Worm (Caenorhabditis elegans): Measurements from ENCODE around the gene sru-39.

The sru-39 gene

DNA sequence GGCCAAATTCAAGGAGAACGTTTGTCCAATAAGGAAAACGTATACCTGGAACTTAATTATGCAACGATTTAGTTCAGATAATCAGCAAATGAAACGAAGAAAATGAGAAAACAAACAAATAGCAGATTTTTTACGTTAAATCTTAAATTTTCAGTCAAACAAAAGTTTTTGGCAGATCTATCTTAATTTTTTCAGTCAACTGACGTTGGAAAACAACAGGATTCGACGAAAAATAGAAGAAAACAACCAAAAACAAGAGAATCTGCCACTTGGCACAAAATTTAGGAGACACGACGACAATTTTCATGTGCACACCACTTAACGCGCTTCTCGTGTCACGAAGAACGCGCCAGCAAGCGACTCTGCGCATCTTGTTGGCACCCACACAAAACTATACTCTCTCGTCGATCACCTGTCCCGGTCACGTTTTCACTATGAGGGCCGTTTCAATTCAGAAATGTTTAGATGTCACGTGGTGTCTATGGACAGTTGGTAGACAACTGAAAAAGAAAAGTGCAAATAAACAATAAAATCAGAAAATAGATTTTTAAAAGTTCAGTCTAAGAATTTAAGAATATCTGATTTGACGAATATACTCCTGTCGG lies 13.5 kb upstream of the sru-39 start, which contains the start of gene ztf-7 (continued):
- peak; percentile 92 for TF ChIP-seq gmeb-1 (tag; optimal IDR thresholded peaks at IDR 0.05)
- TF ChIP-seq ama-1 (optimal IDR thresholded peaks at IDR 0.05) = peak; percentile 63
- no peak for TF ChIP-seq alr-1 (tag; optimal IDR thresholded peaks at IDR 0.05)
- peak; percentile 97 for TF ChIP-seq nhr-21 (tag; optimal IDR thresholded peaks at IDR 0.05)
- TF ChIP-seq nhr-12 (tag; optimal IDR thresholded peaks at IDR 0.05) = no peak
- peak; percentile 99 for TF ChIP-seq C34F6.9 (tag; optimal IDR thresholded peaks at IDR 0.05)
- no peak for TF ChIP-seq elt-3 (tag; optimal IDR thresholded peaks at IDR 0.05)
- TF ChIP-seq ztf-1 (GFP tag; conservative IDR thresholded peaks at IDR 0.05) = no peak
- TF ChIP-seq nhr-129 (tag; optimal IDR thresholded peaks at IDR 0.05) = peak; percentile 94
- TF ChIP-seq sma-9 (GFP tag; optimal IDR thresholded peaks at IDR 0.05) = peak; percentile 97
- TF ChIP-seq sma-9 (tag; optimal IDR thresholded peaks at IDR 0.05) = no peak
- TF ChIP-seq unc-62 (GFP tag; optimal IDR thresholded peaks at IDR 0.05) = peak; percentile 71

DNA sequence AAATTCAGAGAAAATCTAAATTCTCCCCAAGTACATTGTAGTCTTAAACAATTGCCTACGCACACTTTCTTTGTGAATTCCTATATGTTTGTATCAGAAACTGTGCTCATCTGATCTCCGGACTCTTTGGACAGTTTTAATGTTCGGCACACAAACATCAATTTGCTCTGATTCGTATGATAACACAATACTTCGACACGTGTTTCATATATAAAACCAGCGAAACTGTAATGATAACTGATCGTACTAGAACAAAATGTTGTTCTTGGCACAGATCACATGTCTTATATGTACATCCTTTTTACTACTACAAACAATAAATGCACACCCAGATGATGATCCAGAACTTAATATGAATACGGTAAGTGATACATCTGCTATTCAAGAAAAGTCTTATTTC lies 11.9 kb upstream of the sru-39 start, which contains the start of gene lipl-2:
lipl-2 (plus strand) TSS at position 236 of the 400 bp plus-strand sequence.
- TF ChIP-seq sem-4 (tag; optimal IDR thresholded peaks at IDR 0.05) (no peak), fos-1 (tag; optimal IDR thresholded peaks at IDR 0.05) (peak; percentile 26), elt-3 (tag; optimal IDR thresholded peaks at IDR 0.05) (no peak), ztf-11 (tag; optimal IDR thresholded peaks at IDR 0.05) (no peak), ama-1 (optimal IDR thresholded peaks at IDR 0.05) (no peak), nhr-237 (tag; optimal IDR thresholded peaks at IDR 0.05) (no peak), Y55F3AM.14 (GFP tag; optimal IDR thresholded peaks at IDR 0.05) (no peak), sma-3 (GFP tag; optimal IDR thresholded peaks at IDR 0.05) (no peak), unc-55 (GFP tag; optimal IDR thresholded peaks at IDR 0.05) (no peak), ceh-82 (tag; optimal IDR thresholded peaks at IDR 0.05) (no peak), crh-2 (tag; optimal IDR thresholded peaks at IDR 0.05) (peak; percentile 25), egl-27 (tag; optimal IDR thresholded peaks at IDR 0.05) (no peak), elt-1 (tag; optimal IDR thresholded peaks at IDR 0.05) (no peak), lsy-2 (tag; optimal IDR thresholded peaks at IDR 0.05) (no peak), nhr-25 (tag; optimal IDR thresholded peaks at IDR 0.05) (no peak), peb-1 (tag; optimal IDR thresholded peaks at IDR 0.05) (no peak), zag-1 (tag; optimal IDR thresholded peaks at IDR 0.05) (no peak), lin-13 (GFP tag; optimal IDR thresholded peaks at IDR 0.05) (no peak), aly-2 (tag; optimal IDR thresholded peaks at IDR 0.05) (no peak), nhr-77 (tag; optimal IDR thresholded peaks at IDR 0.05) (no peak), mdl-1 (tag; optimal IDR thresholded peaks at IDR 0.05) (no peak), nhr-21 (tag; optimal IDR thresholded peaks at IDR 0.05) (no peak), nhr-23 (tag; optimal IDR thresholded peaks at IDR 0.05) (no peak), sma-9 (GFP tag; optimal IDR thresholded peaks at IDR 0.05) (peak; percentile 31), sma-9 (tag; optimal IDR thresholded peaks at IDR 0.05) (no peak)

DNA sequence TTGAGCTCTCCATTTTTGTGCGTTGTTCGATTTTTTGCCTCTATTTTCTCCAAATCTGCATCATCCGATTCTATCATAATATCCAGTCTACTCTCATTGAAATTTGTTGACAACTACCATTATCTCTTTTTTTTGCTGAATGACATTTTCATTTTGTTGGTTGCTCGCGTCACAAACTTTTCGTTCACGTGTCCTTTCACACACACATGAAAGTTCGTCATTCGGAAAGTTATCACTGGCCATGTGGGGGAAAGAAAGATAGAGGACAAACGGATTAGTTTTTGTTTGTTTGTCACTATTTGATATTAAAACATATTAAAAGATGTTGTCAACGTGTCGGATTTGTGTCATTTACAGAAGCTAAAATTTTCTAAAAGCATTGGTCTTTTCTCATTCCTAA lies 8.3 kb upstream of the sru-39 start:
- TF ChIP-seq sma-9 (GFP tag; optimal IDR thresholded peaks at IDR 0.05) (peak; percentile 9), sma-9 (tag; optimal IDR thresholded peaks at IDR 0.05) (no peak), skn-1 (tag; optimal IDR thresholded peaks at IDR 0.05) (no peak)

ce11 chrV:9796002-9796401 lies 7.3 kb upstream of the sru-39 start:
- TF ChIP-seq lin-11 (tag; optimal IDR thresholded peaks at IDR 0.05) (peak; percentile 20), Y55F3AM.14 (GFP tag; optimal IDR thresholded peaks at IDR 0.05) (no peak), lin-39 (tag; optimal IDR thresholded peaks at IDR 0.05) (no peak), dmd-4 (tag; optimal IDR thresholded peaks at IDR 0.05) (no peak)

DNA sequence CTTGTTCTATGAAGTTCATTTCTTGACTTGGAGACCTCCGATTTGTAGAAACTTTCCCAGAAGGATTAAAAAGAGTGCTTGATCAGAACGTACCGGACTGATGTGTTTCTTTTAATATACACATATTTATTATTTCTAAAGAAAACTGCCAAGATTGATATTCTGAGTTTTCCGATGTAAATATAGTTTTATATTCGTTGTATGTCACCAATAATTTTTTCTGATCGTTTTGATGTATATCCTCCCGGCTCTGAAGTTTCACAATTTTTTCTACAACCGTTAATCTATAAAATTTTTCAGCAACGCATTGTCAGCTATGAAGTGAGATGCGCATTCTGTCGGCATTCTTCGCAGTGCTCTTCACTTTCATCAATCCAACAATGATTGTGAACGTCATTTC lies 6.7 kb upstream of the sru-39 start, which contains the start of gene F46B6.9:
F46B6.9 (plus strand) TSS at position 301 of the 400 bp plus-strand sequence.
- TF ChIP-seq alr-1 (tag; optimal IDR thresholded peaks at IDR 0.05) = no peak
- TF ChIP-seq ztf-4 (tag; optimal IDR thresholded peaks at IDR 0.05) = no peak
- no peak for TF ChIP-seq nhr-10 (tag; optimal IDR thresholded peaks at IDR 0.05)
- no peak for TF ChIP-seq snpc-4 (tag; optimal IDR thresholded peaks at IDR 0.05)
- no peak for TF ChIP-seq nhr-21 (tag; optimal IDR thresholded peaks at IDR 0.05)
- no peak for TF ChIP-seq nhr-11 (tag; optimal IDR thresholded peaks at IDR 0.05)
- TF ChIP-seq sem-4 (tag; optimal IDR thresholded peaks at IDR 0.05) = no peak
- no peak for TF ChIP-seq mbf-1 (tag; optimal IDR thresholded peaks at IDR 0.05)
- no peak for TF ChIP-seq nhr-237 (tag; optimal IDR thresholded peaks at IDR 0.05)
- no peak for TF ChIP-seq lin-39 (tag; optimal IDR thresholded peaks at IDR 0.05)
- no peak for TF ChIP-seq ama-1 (optimal IDR thresholded peaks at IDR 0.05)
- TF ChIP-seq lin-11 (tag; optimal IDR thresholded peaks at IDR 0.05) = no peak
- no peak for TF ChIP-seq ceh-82 (tag; optimal IDR thresholded peaks at IDR 0.05)
- TF ChIP-seq fos-1 (tag; optimal IDR thresholded peaks at IDR 0.05) = no peak
- TF ChIP-seq Y55F3AM.14 (GFP tag; optimal IDR thresholded peaks at IDR 0.05) = no peak
- TF ChIP-seq peb-1 (tag; optimal IDR thresholded peaks at IDR 0.05) = no peak
- TF ChIP-seq sma-3 (GFP tag; optimal IDR thresholded peaks at IDR 0.05) = no peak
- no peak for TF ChIP-seq dmd-4 (tag; optimal IDR thresholded peaks at IDR 0.05)
- no peak for TF ChIP-seq nhr-12 (tag; optimal IDR thresholded peaks at IDR 0.05)
